Fruit fly (Drosophila melanogaster): Measurements from ENCODE around the gene CIA30.

Gene CIA30

dm6 chr3R:29749304-29750066 lies 12.7 kb downstream of the CIA30 start:
- TF ChIP-seq foxo (GFP tag; optimal IDR thresholded peaks at IDR 0.05) = no peak
- peak; percentile 61 for TF ChIP-seq N (GFP tag; optimal IDR thresholded peaks at IDR 0.05)

DNA sequence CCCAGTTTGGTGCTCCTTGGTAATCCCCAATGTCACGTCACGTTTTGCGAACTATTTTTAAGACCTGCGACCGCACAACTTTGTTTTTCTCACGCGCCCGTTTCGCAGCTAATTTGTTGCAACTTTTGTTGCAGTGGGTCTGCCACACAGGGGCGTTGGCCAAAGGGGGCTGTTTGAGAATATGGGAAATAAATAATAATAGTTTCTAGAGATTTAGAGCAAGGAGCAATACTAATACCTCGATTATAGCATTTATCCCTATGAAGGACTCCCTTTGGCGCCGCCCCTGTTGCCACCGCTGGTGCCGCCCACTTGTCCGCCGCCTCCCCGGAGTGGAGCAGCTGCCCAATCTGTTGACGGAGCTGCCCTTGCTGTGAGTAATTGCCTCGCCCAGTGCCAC lies 18.5 kb downstream of the CIA30 start:
- peak in 1 of 2 experiments; percentile 1 for TF ChIP-seq foxo (GFP tag; optimal IDR thresholded peaks at IDR 0.05)
- TF ChIP-seq woc (GFP tag; optimal IDR thresholded peaks at IDR 0.05) = no peak
- TF ChIP-seq dsf (GFP tag; optimal IDR thresholded peaks at IDR 0.05; ENCODE audit: borderline replicate concordance) = no peak
- TF ChIP-seq Hr78 (GFP tag; optimal IDR thresholded peaks at IDR 0.05) = no peak

- TF ChIP-seq woc (GFP tag; optimal IDR thresholded peaks at IDR 0.05) = no peak
- TF ChIP-seq CrebA (GFP tag; optimal IDR thresholded peaks at IDR 0.05; ENCODE audit: borderline replicate concordance) = no peak
- no peak for TF ChIP-seq sv (GFP tag; optimal IDR thresholded peaks at IDR 0.05)
Measured at dm6 chr3R:29756153-29756552, 19.4 kb downstream of the CIA30 start.

- TF ChIP-seq sage (GFP tag; optimal IDR thresholded peaks at IDR 0.05) = no peak
- TF ChIP-seq dsf (GFP tag; optimal IDR thresholded peaks at IDR 0.05; ENCODE audit: borderline replicate concordance) = no peak
- no peak for TF ChIP-seq Rel (GFP tag; optimal IDR thresholded peaks at IDR 0.05)
- TF ChIP-seq Rel (tag; optimal IDR thresholded peaks at IDR 0.05) = peak; percentile 63
- no peak for TF ChIP-seq Mio (GFP tag; optimal IDR thresholded peaks at IDR 0.05)
- no peak for TF ChIP-seq pan (optimal IDR thresholded peaks at IDR 0.05)
- TF ChIP-seq rgr (GFP tag; optimal IDR thresholded peaks at IDR 0.05) = peak; percentile 15
Measured at dm6 chr3R:29757226-29757625, 20.5 kb downstream of the CIA30 start.

DNA sequence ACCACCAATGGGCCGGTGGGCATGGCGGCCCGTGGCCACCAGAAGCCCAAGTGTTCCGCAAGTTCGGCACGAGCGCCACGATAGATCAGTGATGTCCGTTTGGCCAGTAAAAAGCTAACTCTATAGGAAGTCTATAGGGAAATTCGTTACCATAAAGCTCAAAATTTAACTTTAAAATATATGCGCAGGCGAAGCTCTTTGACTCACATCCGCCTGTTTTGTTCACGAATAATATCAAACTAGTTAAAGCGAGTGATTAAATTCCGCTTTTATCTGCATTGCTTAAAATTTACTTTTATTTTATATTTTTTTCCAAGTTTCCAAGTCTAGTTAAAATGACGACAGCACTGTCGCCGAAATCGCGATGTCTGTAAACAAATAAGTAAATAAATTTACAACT lies 20.9 kb downstream of the CIA30 start:
- TF ChIP-seq dl (GFP tag; optimal IDR thresholded peaks at IDR 0.05; ENCODE audit: insufficient read depth in 1 of 2, partially characterized antibody in 2 of 2) = no peak
- TF ChIP-seq tai (GFP tag; optimal IDR thresholded peaks at IDR 0.05) = no peak
- TF ChIP-seq Abd-B (GFP tag; optimal IDR thresholded peaks at IDR 0.05) = no peak
- no peak for TF ChIP-seq HLH106 (tag; optimal IDR thresholded peaks at IDR 0.05)
- no peak for TF ChIP-seq Dif (GFP tag; optimal IDR thresholded peaks at IDR 0.05; ENCODE audit: partially characterized antibody)
- TF ChIP-seq ey (GFP tag; optimal IDR thresholded peaks at IDR 0.05) = no peak
- TF ChIP-seq woc (GFP tag; optimal IDR thresholded peaks at IDR 0.05) = peak; percentile 17
- no peak for TF ChIP-seq OdsH (GFP tag; optimal IDR thresholded peaks at IDR 0.05)
- no peak for TF ChIP-seq usp (GFP tag; optimal IDR thresholded peaks at IDR 0.05)
- TF ChIP-seq N (GFP tag; optimal IDR thresholded peaks at IDR 0.05) = no peak
- no peak for TF ChIP-seq br (GFP tag; optimal IDR thresholded peaks at IDR 0.05)
- no peak for TF ChIP-seq Jra (GFP tag; optimal IDR thresholded peaks at IDR 0.05)
- no peak for TF ChIP-seq fru (GFP tag; optimal IDR thresholded peaks at IDR 0.05)
- TF ChIP-seq sage (GFP tag; optimal IDR thresholded peaks at IDR 0.05) = no peak
- TF ChIP-seq Hnf4 (GFP tag; optimal IDR thresholded peaks at IDR 0.05) = no peak
- TF ChIP-seq foxo (GFP tag; optimal IDR thresholded peaks at IDR 0.05) = peak in 1 of 2 experiments; percentile 3
- TF ChIP-seq pan (optimal IDR thresholded peaks at IDR 0.05) = no peak
- no peak for TF ChIP-seq jim (GFP tag; optimal IDR thresholded peaks at IDR 0.05)
- no peak for TF ChIP-seq h (GFP tag; optimal IDR thresholded peaks at IDR 0.05)
- TF ChIP-seq dsf (GFP tag; optimal IDR thresholded peaks at IDR 0.05; ENCODE audit: borderline replicate concordance) = no peak
- no peak for TF ChIP-seq Vsx2 (GFP tag; optimal IDR thresholded peaks at IDR 0.05; ENCODE audit: partially characterized antibody)
- TF ChIP-seq Rel (GFP tag; optimal IDR thresholded peaks at IDR 0.05) = no peak
- no peak for TF ChIP-seq Rel (tag; optimal IDR thresholded peaks at IDR 0.05)
- TF ChIP-seq lola (GFP tag; optimal IDR thresholded peaks at IDR 0.05) = no peak
- TF ChIP-seq Myc (optimal IDR thresholded peaks at IDR 0.05) = peak; percentile 1
- no peak for TF ChIP-seq GATAd (GFP tag; optimal IDR thresholded peaks at IDR 0.05)

Measured in whole organism, wandering third instar larva.